Worm (Caenorhabditis elegans): ENCODE data around the gene Y17G7B.20.

Y17G7B.20 gene

DNA sequence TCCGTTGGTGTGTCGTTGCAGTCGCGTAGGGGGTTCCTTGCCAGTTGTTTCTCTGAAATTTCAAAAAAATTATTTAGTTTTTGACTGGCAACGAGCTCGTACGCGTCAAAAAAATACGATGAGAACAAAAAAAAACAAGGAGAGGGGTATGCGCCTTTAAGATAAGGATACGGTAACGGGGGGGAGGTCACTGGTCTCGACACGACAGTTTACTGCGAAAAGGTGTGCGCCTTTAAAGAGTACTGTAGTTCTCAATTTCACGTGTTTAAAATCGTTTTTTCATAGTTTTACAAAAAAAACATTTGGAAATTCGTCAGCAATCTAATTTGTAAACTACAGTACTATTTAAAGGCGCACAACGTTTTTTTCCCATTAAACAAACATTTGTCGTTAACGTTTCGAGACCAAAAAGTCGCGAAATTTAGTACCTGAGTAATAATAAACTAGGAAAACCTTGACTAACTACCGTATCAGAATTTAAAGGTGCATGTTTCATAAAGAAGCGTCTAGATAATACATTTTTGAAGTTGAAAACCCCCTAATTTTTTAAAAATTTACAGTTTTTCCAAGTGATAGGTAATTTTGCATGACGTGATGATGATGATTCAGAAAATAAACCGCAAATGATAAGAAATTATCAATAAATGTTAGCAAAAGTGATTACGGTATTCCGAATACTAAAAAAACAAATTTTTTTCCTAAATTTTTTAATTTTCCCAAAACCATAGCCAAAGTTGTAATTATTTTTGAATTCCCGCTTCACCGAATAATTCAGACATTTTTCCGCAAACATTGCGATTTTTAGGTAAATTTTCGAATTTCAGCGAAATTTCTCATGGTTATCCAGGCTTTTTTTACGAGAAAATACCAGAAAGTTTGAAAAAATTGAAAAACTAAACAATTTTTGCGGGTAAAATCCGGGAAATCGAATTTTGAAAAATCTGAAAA is 5.3 kb downstream of the Y17G7B.20 start:
- TF ChIP-seq D2030.7 (GFP tag; IDR thresholded peaks at IDR 0.05), result 0 out of 2 replicates have a peak, but pooled peaks have one; percentile 42
- peak; percentile 33 for TF ChIP-seq B0035.1 (tag; optimal IDR thresholded peaks at IDR 0.05)
- TF ChIP-seq chd-7 (tag; optimal IDR thresholded peaks at IDR 0.05), result peak; percentile 68
- peak; percentile 65 for TF ChIP-seq xnd-1 (tag; optimal IDR thresholded peaks at IDR 0.05)
- no peak for TF ChIP-seq ccch-3 (GFP tag; optimal IDR thresholded peaks at IDR 0.05)
- TF ChIP-seq fkh-3 (tag; optimal IDR thresholded peaks at IDR 0.05), result peak; percentile 34
- TF ChIP-seq B0019.2 (GFP tag; conservative IDR thresholded peaks at IDR 0.05), result no peak
- no peak for TF ChIP-seq ztf-22 (GFP tag; optimal IDR thresholded peaks at IDR 0.05)
- TF ChIP-seq ztf-6 (GFP tag; IDR thresholded peaks at IDR 0.05), result no peak
- TF ChIP-seq ztf-26 (tag; optimal IDR thresholded peaks at IDR 0.05), result peak; percentile 44
- TF ChIP-seq dox-1 (GFP tag; IDR thresholded peaks at IDR 0.05), result peak; percentile 35; the same call in 1 of the 2 replicates
- peak; percentile 82 for TF ChIP-seq F33H1.4 (GFP tag; IDR thresholded peaks at IDR 0.05)
- peak in 1 of 3 experiments; percentile 22 for TF ChIP-seq lin-35 (GFP tag; optimal IDR thresholded peaks at IDR 0.05)
- TF ChIP-seq F23B12.7 (tag; optimal IDR thresholded peaks at IDR 0.05; ENCODE audit: insufficient read depth), result no peak
- no peak for TF ChIP-seq F22D6.2 (tag; optimal IDR thresholded peaks at IDR 0.05)
- TF ChIP-seq dpl-1 (GFP tag; optimal IDR thresholded peaks at IDR 0.05), result peak; percentile 8
- TF ChIP-seq ZK185.1 (tag; optimal IDR thresholded peaks at IDR 0.05; ENCODE audit: poor library complexity, severe bottlenecking), result peak; percentile 43
- TF ChIP-seq Y53F4B.3 (GFP tag; IDR thresholded peaks at IDR 0.05), result no peak
- TF ChIP-seq somi-1 (GFP tag; optimal IDR thresholded peaks at IDR 0.05), result no peak
- TF ChIP-seq lsl-1 (GFP tag; optimal IDR thresholded peaks at IDR 0.05), result peak; percentile 89
- peak; percentile 60 for TF ChIP-seq F10E7.11 (tag; optimal IDR thresholded peaks at IDR 0.05)
- no peak for TF ChIP-seq F55B11.4 (tag; optimal IDR thresholded peaks at IDR 0.05; ENCODE audit: borderline replicate concordance, insufficient read depth)
- TF ChIP-seq aptf-2 (GFP tag; conservative IDR thresholded peaks at IDR 0.05), result 0 out of 2 replicates have a peak, but pooled peaks have one; percentile 19
- TF ChIP-seq zim-3 (tag; optimal IDR thresholded peaks at IDR 0.05), result peak; percentile 75
- TF ChIP-seq lag-1 (GFP tag; IDR thresholded peaks at IDR 0.05), result no peak
- 0 out of 2 replicates have a peak, but pooled peaks have one; percentile 32 for TF ChIP-seq Y79H2A.3 (GFP tag; conservative IDR thresholded peaks at IDR 0.05)
- TF ChIP-seq cebp-1 (GFP tag; IDR thresholded peaks at IDR 0.05), result no peak
- TF ChIP-seq cebp-1 (tag; optimal IDR thresholded peaks at IDR 0.05), result peak; percentile 74
- no peak for TF ChIP-seq F57C9.4 (tag; optimal IDR thresholded peaks at IDR 0.05)
- peak; percentile 47 for TF ChIP-seq lin-40 (tag; optimal IDR thresholded peaks at IDR 0.05)
- peak; percentile 46 for TF ChIP-seq gei-17 (GFP tag; optimal IDR thresholded peaks at IDR 0.05)
- TF ChIP-seq hsf-1 (GFP tag; IDR thresholded peaks at IDR 0.05), result no peak
- TF ChIP-seq ceh-91 (GFP tag; IDR thresholded peaks at IDR 0.05), result peak; percentile 59
- TF ChIP-seq ztf-18 (tag; optimal IDR thresholded peaks at IDR 0.05), result no peak
- peak; percentile 70 for TF ChIP-seq dpff-1 (tag; optimal IDR thresholded peaks at IDR 0.05)
- TF ChIP-seq K11D2.4 (GFP tag; IDR thresholded peaks at IDR 0.05), result no peak
- no peak for TF ChIP-seq madf-10 (tag; optimal IDR thresholded peaks at IDR 0.05)
- no peak for TF ChIP-seq hlh-26 (GFP tag; conservative IDR thresholded peaks at IDR 0.05)
- 0 out of 2 replicates have a peak, but pooled peaks have one; percentile 24 for TF ChIP-seq mcd-1 (GFP tag; IDR thresholded peaks at IDR 0.05)
- TF ChIP-seq nhr-179 (tag; optimal IDR thresholded peaks at IDR 0.05), result no peak
- TF ChIP-seq attf-3 (GFP tag; conservative IDR thresholded peaks at IDR 0.05), result 0 out of 2 replicates have a peak, but pooled peaks have one; percentile 28
- TF ChIP-seq snpc-1.1 (tag; optimal IDR thresholded peaks at IDR 0.05; ENCODE audit: insufficient read depth), result no peak
- peak; percentile 93 for TF ChIP-seq madf-6 (GFP tag; IDR thresholded peaks at IDR 0.05)
- no peak for TF ChIP-seq akir-1 (GFP tag; optimal IDR thresholded peaks at IDR 0.05)
- TF ChIP-seq sea-2 (GFP tag; IDR thresholded peaks at IDR 0.05), result no peak
- TF ChIP-seq F52B5.7 (tag; optimal IDR thresholded peaks at IDR 0.05), result peak; percentile 12
